Worm (Caenorhabditis elegans) whole organism, mixed stage, embryonic: Measurements from ENCODE around the gene nhr-100.

Source experiments
- mab-5 ChIP-seq: fragments of 150-350 bp; optimal IDR thresholded peaks from 2 replicates; lab custom pipeline; 2014; ENCODE audit warnings: missing biosample characterization, missing genetic modification characterization
- nhr-237 ChIP-seq: fragments of 150-350 bp; optimal IDR thresholded peaks from 2 replicates; lab custom pipeline; 2014; ENCODE audit warnings: missing biosample characterization, missing genetic modification characterization
- unc-62 ChIP-seq: fragments of 150-350 bp; optimal IDR thresholded peaks from 2 replicates; lab custom pipeline; 2014; ENCODE audit warnings: missing biosample characterization, missing genetic modification reagents, missing genetic modification characterization

- no peak for TF ChIP-seq unc-62
- no peak for TF ChIP-seq mab-5
- TF ChIP-seq nhr-237 (tag; lab: Kevin White, UChicago) = no peak
Measured at ce11 chrIV:9757425-9757740, 28.9 kb downstream of the nhr-100 start, which contains the start of gene nhr-97.
